Fruit fly (Drosophila melanogaster): Measurements from ENCODE around the gene Mon1.
A peak's percentile ranks its signal among the peaks of the same experiment; 100 is the strongest.

Mon1 gene

DNA sequence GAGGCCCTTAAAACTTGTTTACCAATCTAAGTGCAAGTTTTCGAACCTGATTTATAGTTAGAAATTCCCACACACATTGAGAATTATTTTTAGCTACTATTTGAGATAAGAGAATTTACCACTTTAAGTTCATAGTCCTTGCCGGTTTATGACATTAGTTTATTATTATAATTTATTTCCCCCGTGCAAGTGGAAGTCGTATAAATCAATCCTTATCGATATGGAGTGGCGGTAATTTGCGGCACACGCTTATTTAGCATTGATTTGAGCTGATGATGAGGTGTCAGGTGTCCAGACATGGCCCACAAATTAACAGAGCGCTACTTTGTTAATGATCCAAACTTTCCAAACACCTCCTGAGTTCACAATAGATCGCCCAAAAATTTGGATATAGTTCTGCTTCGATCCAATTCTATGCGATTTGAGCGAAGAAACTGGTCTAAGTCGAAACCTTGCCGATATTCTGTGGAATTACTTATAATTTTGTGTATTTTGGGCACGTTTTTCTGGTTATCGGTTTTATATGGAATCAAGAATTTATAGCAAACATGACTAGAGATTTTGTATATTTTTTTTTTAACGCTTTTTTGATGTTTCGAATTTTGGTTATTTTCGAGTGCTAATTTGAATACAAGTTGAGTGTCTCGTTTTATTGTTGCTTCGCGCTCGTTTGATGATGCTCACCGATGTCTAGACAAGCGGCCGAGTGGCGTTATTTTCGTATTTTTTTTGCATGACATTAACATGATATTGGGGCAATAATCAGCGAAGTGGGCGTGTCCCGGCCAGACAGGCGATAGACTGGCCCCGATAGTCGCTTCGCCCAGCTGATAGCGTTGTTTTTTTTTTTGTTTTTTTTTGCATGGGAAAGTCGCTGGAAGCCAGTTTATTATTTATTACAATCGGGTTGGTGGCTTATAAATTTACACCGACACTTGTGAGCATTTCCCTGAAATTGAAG, 49.4 kb downstream of the Mon1 start:
- TF ChIP-seq noc (tag; optimal IDR thresholded peaks at IDR 0.05): peak; percentile 71
